Fruit fly (Drosophila melanogaster): Measurements from ENCODE around the gene CG12811.

dm6 chr3R:10024032-10024712 lies 24.4 kb downstream of the CG12811 start:
- TF ChIP-seq CG8478 (optimal IDR thresholded peaks at IDR 0.05) (no peak), CTCF (optimal IDR thresholded peaks at IDR 0.05) (no peak)
